Fruit fly (Drosophila melanogaster): ENCODE results near the gene vilya.

Gene vilya

DNA sequence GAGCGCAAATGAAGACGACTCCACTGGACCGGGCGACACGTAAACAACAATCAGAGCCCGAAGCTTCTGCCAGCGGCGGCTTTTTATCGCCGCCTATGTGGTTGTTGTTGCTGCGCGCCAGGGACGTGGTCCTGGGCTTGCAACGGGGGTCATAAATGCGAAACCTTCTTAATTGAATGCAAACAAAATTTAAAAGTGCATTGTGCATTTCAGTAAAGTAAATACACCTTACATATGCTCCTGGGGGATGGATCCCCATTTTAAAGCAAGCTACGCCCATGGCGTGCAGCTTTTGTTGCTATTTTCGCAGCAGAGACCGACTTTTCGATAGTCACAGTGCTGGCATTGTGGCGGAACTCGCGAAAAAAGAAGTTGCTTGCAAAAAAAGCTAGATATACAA lies 22.8 kb upstream of the vilya start, which contains the start of gene Ugalt (continued):
- TF ChIP-seq NfI (GFP tag; optimal IDR thresholded peaks at IDR 0.05) (peak; percentile 100), stwl (tag; optimal IDR thresholded peaks at IDR 0.05) (peak; percentile 93), Sox100B (GFP tag; optimal IDR thresholded peaks at IDR 0.05) (peak; percentile 100), Blimp-1 (GFP tag; optimal IDR thresholded peaks at IDR 0.05) (peak; percentile 100), sr (GFP tag; IDR thresholded peaks at IDR 0.05) (peak; percentile 100), CG31224 (GFP tag; IDR thresholded peaks at IDR 0.05) (peak; percentile 100), otp (GFP tag; IDR thresholded peaks at IDR 0.05) (peak; percentile 100), CG10654 (GFP tag; optimal IDR thresholded peaks at IDR 0.05) (peak; percentile 100), az2 (GFP tag; optimal IDR thresholded peaks at IDR 0.05) (peak; percentile 100), zfh2 (GFP tag; optimal IDR thresholded peaks at IDR 0.05) (peak; percentile 100), CG1233 (GFP tag; optimal IDR thresholded peaks at IDR 0.05) (peak; percentile 100), schlank (tag; optimal IDR thresholded peaks at IDR 0.05) (peak; percentile 100), CG18599 (GFP tag; optimal IDR thresholded peaks at IDR 0.05) (peak; percentile 100), CG6813 (GFP tag; optimal IDR thresholded peaks at IDR 0.05) (peak; percentile 100), slbo (GFP tag; IDR thresholded peaks at IDR 0.05) (peak; percentile 100), CG9727 (GFP tag; optimal IDR thresholded peaks at IDR 0.05) (peak; percentile 100), bsh (GFP tag; optimal IDR thresholded peaks at IDR 0.05) (peak; percentile 100), CG5953 (GFP tag; IDR thresholded peaks at IDR 0.05) (peak; percentile 100), CG31388 (GFP tag; optimal IDR thresholded peaks at IDR 0.05) (peak; percentile 100), Hr39 (optimal IDR thresholded peaks at IDR 0.05) (no peak), CG10565 (GFP tag; optimal IDR thresholded peaks at IDR 0.05) (peak; percentile 100), Dip2 (GFP tag; IDR thresholded peaks at IDR 0.05) (peak; percentile 88), lbe (GFP tag; optimal IDR thresholded peaks at IDR 0.05) (peak; percentile 99), CG7271 (tag; optimal IDR thresholded peaks at IDR 0.05) (peak; percentile 100), knrl (GFP tag; IDR thresholded peaks at IDR 0.05; ENCODE audit: partially characterized antibody) (0 out of 3 replicates have a peak, but pooled peaks have one; percentile 34), CG2875 (GFP tag; optimal IDR thresholded peaks at IDR 0.05) (peak; percentile 100), Lpt (GFP tag; optimal IDR thresholded peaks at IDR 0.05) (no peak), CG30431 (GFP tag; optimal IDR thresholded peaks at IDR 0.05) (peak; percentile 100), ci (GFP tag; IDR thresholded peaks at IDR 0.05) (peak; percentile 100), scrt (GFP tag; optimal IDR thresholded peaks at IDR 0.05) (peak; percentile 100), CG10543 (GFP tag; optimal IDR thresholded peaks at IDR 0.05) (peak; percentile 100), CG4617 (GFP tag; optimal IDR thresholded peaks at IDR 0.05; ENCODE audit: borderline replicate concordance) (peak; percentile 100), gce (GFP tag; IDR thresholded peaks at IDR 0.05) (peak; percentile 100), CG1529 (GFP tag; optimal IDR thresholded peaks at IDR 0.05) (peak; percentile 100), CG11560 (tag; IDR thresholded peaks at IDR 0.05) (peak; percentile 98), chinmo (GFP tag; IDR thresholded peaks at IDR 0.05; ENCODE audit: partially characterized antibody) (peak; percentile 66; the same call in 1 of the 4 replicates), Scr (GFP tag; IDR thresholded peaks at IDR 0.05; ENCODE audit: partially characterized antibody) (0 out of 2 replicates have a peak, but pooled peaks have one; percentile 12), gcm (GFP tag; optimal IDR thresholded peaks at IDR 0.05) (peak; percentile 100), GATAe (GFP tag; conservative IDR thresholded peaks at IDR 0.05) (peak; percentile 100), Hey (tag; optimal IDR thresholded peaks at IDR 0.05) (peak; percentile 100), CG13123 (GFP tag; optimal IDR thresholded peaks at IDR 0.05) (peak; percentile 100), Rfx (GFP tag; IDR thresholded peaks at IDR 0.05) (peak; percentile 100), wdn (GFP tag; IDR thresholded peaks at IDR 0.05) (peak; percentile 100), CG13296 (GFP tag; optimal IDR thresholded peaks at IDR 0.05) (peak; percentile 100), CG15696 (tag; optimal IDR thresholded peaks at IDR 0.05) (peak; percentile 100), cwo (GFP tag; optimal IDR thresholded peaks at IDR 0.05) (peak; percentile 100), MBD-R2 (GFP tag; IDR thresholded peaks at IDR 0.05) (peak; percentile 100), CG1603 (tag; optimal IDR thresholded peaks at IDR 0.05) (peak; percentile 99), dati (GFP tag; IDR thresholded peaks at IDR 0.05) (peak; percentile 100), tx (GFP tag; optimal IDR thresholded peaks at IDR 0.05) (peak; percentile 100)
